In genomic region chrV:10529600-10529999, ce11 we compare ENCODE assay signal across 4 worm cellular contexts.
TF ChIP-seq lines count a peak whose summit lies in the region.

No protein-coding gene starts in this region.

TF ChIP-seq in whole organism, L1 larva, 84 proteins besides CTCF, POLR2A, EP300 and RAD21:
- TF ChIP-seq zip-4 (GFP tag; optimal IDR thresholded peaks at IDR 0.05; lab: Kevin White, UChicago) (no peak), elt-3 (tag; optimal IDR thresholded peaks at IDR 0.05; lab: Kevin White, UChicago) (no peak), zag-1 (tag; optimal IDR thresholded peaks at IDR 0.05; lab: Kevin White, UChicago) (no peak), unc-130 (tag; optimal IDR thresholded peaks at IDR 0.05; lab: Kevin White, UChicago) (no peak), blmp-1 (tag; optimal IDR thresholded peaks at IDR 0.05; lab: Kevin White, UChicago) (peak; percentile 93), C16A3.4 (tag; optimal IDR thresholded peaks at IDR 0.05; lab: Kevin White, UChicago) (no peak), ces-1 (GFP tag; optimal IDR thresholded peaks at IDR 0.05; lab: Kevin White, UChicago) (no peak), hpl-2 (GFP tag; optimal IDR thresholded peaks at IDR 0.05; lab: Kevin White, UChicago) (no peak)
TF ChIP-seq in whole organism, L1 larva: peak in this region for 1.

TF ChIP-seq in whole organism, L2 larva, 48 proteins besides CTCF, POLR2A, EP300 and RAD21:
- TF ChIP-seq fos-1 (tag; optimal IDR thresholded peaks at IDR 0.05; lab: Kevin White, UChicago) (peak; percentile 22), elt-1 (tag; optimal IDR thresholded peaks at IDR 0.05; lab: Kevin White, UChicago) (no peak)

TF ChIP-seq in whole organism, L3 larva, 47 proteins besides CTCF, POLR2A, EP300 and RAD21:
- peak; percentile 2 for TF ChIP-seq elt-1 (tag; optimal IDR thresholded peaks at IDR 0.05; lab: Kevin White, UChicago)
- TF ChIP-seq unc-62 (GFP tag; optimal IDR thresholded peaks at IDR 0.05; lab: Kevin White, UChicago) = no peak
- peak; percentile 76 for TF ChIP-seq nhr-23 (tag; optimal IDR thresholded peaks at IDR 0.05; lab: Kevin White, UChicago)
- no peak for TF ChIP-seq nhr-77 (tag; optimal IDR thresholded peaks at IDR 0.05; lab: Kevin White, UChicago)

TF ChIP-seq in whole organism, L4 larva, 104 proteins besides CTCF, POLR2A, EP300 and RAD21:
- TF ChIP-seq hlh-30 (tag; optimal IDR thresholded peaks at IDR 0.05; lab: Kevin White, UChicago; ENCODE audit: insufficient read depth) (no peak), aha-1 (tag; lab: Kevin White, UChicago) (peak; percentile 90), nhr-28 (tag; optimal IDR thresholded peaks at IDR 0.05; lab: Kevin White, UChicago) (peak; percentile 31)

Comparison
In these comparisons a context has a peak if more than half of its experiments do, and no peak if none do; other contexts are left out.
1. Of the 29 proteins assayed by ChIP-seq in both whole organism, L4 larva and whole organism, L1 larva: peak only in whole organism, L4 larva: aha-1 and nhr-28; only in whole organism, L1 larva: none; in both: none; in neither: 27.